Worm (Caenorhabditis elegans): ENCODE results near the gene T22D1.1.

Gene T22D1.1

ce11 chrIV:6937548-6937947 is 14.4 kb downstream of the T22D1.1 start, which contains the start of gene npr-12:
Gene npr-12 (minus strand): TSS chrIV:6937648.
- no peak for TF ChIP-seq ztf-29 (GFP tag; IDR thresholded peaks at IDR 0.05)
- no peak for TF ChIP-seq klf-2 (GFP tag; conservative IDR thresholded peaks at IDR 0.05)
- no peak for TF ChIP-seq flt-1 (GFP tag; IDR thresholded peaks at IDR 0.05)
- TF ChIP-seq tab-1 (GFP tag; IDR thresholded peaks at IDR 0.05) = no peak
- no peak for TF ChIP-seq ref-1 (GFP tag; conservative IDR thresholded peaks at IDR 0.05)
- no peak for TF ChIP-seq T22C8.4 (GFP tag; IDR thresholded peaks at IDR 0.05)
- no peak for TF ChIP-seq cog-1 (tag; optimal IDR thresholded peaks at IDR 0.05)

ce11 chrIV:6941101-6941500 is 17.9 kb downstream of the T22D1.1 start:
- no peak for TF ChIP-seq T22C8.4 (GFP tag; IDR thresholded peaks at IDR 0.05)
- no peak for TF ChIP-seq klf-2 (GFP tag; conservative IDR thresholded peaks at IDR 0.05)
- no peak for TF ChIP-seq ztf-29 (GFP tag; IDR thresholded peaks at IDR 0.05)
- no peak for TF ChIP-seq flt-1 (GFP tag; IDR thresholded peaks at IDR 0.05)
- no peak for TF ChIP-seq tab-1 (GFP tag; IDR thresholded peaks at IDR 0.05)
- no peak for TF ChIP-seq ztf-23 (GFP tag; IDR thresholded peaks at IDR 0.05)
- TF ChIP-seq cog-1 (tag; optimal IDR thresholded peaks at IDR 0.05) = no peak
- TF ChIP-seq ref-1 (GFP tag; conservative IDR thresholded peaks at IDR 0.05) = no peak
- no peak for TF ChIP-seq med-1 (GFP tag; optimal IDR thresholded peaks at IDR 0.05; ENCODE audit: insufficient read depth)

ce11 chrIV:6946832-6947231 is 23.7 kb downstream of the T22D1.1 start:
- TF ChIP-seq ref-1 (GFP tag; conservative IDR thresholded peaks at IDR 0.05) = no peak
- no peak for TF ChIP-seq med-1 (GFP tag; optimal IDR thresholded peaks at IDR 0.05; ENCODE audit: insufficient read depth)
- no peak for TF ChIP-seq ztf-23 (GFP tag; IDR thresholded peaks at IDR 0.05)
- TF ChIP-seq ztf-29 (GFP tag; IDR thresholded peaks at IDR 0.05) = no peak
- no peak for TF ChIP-seq cog-1 (tag; optimal IDR thresholded peaks at IDR 0.05)
- TF ChIP-seq klf-2 (GFP tag; conservative IDR thresholded peaks at IDR 0.05) = no peak
- TF ChIP-seq tab-1 (GFP tag; IDR thresholded peaks at IDR 0.05) = no peak
- no peak for TF ChIP-seq flt-1 (GFP tag; IDR thresholded peaks at IDR 0.05)
- TF ChIP-seq T22C8.4 (GFP tag; IDR thresholded peaks at IDR 0.05) = no peak

- TF ChIP-seq ztf-23 (GFP tag; IDR thresholded peaks at IDR 0.05) (no peak), tab-1 (GFP tag; IDR thresholded peaks at IDR 0.05) (no peak), ztf-29 (GFP tag; IDR thresholded peaks at IDR 0.05) (no peak), flt-1 (GFP tag; IDR thresholded peaks at IDR 0.05) (no peak), med-1 (GFP tag; optimal IDR thresholded peaks at IDR 0.05; ENCODE audit: insufficient read depth) (no peak), klf-2 (GFP tag; conservative IDR thresholded peaks at IDR 0.05) (no peak), cog-1 (tag; optimal IDR thresholded peaks at IDR 0.05) (no peak)
Measured at ce11 chrIV:6951259-6951658, 28.1 kb downstream of the T22D1.1 start.

DNA sequence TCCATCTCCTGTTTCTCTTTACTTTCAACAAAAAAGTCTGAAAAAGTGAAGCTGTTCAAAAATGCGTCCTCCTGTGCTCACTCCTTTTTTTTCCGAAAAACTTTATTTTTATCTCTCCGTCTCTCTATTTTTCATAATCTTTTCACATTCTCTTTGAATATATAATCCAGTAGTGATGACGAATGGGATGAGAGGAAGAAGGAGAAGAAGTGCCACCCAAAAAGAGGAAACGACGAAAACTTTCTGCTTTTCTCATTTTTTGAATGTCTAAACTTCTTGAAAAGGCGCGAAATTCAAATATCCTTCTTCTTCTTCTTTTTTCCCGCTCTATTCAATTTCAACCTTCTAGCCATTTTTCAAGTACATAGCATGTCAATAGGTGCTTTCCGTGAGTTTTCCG is 31.5 kb downstream of the T22D1.1 start:
- TF ChIP-seq tab-1 (GFP tag; IDR thresholded peaks at IDR 0.05) (no peak), ztf-23 (GFP tag; IDR thresholded peaks at IDR 0.05) (no peak), cog-1 (tag; optimal IDR thresholded peaks at IDR 0.05) (no peak), med-1 (GFP tag; optimal IDR thresholded peaks at IDR 0.05; ENCODE audit: insufficient read depth) (no peak), ref-1 (GFP tag; conservative IDR thresholded peaks at IDR 0.05) (no peak), klf-2 (GFP tag; conservative IDR thresholded peaks at IDR 0.05) (no peak), ztf-29 (GFP tag; IDR thresholded peaks at IDR 0.05) (no peak), flt-1 (GFP tag; IDR thresholded peaks at IDR 0.05) (no peak), T22C8.4 (GFP tag; IDR thresholded peaks at IDR 0.05) (no peak)

DNA sequence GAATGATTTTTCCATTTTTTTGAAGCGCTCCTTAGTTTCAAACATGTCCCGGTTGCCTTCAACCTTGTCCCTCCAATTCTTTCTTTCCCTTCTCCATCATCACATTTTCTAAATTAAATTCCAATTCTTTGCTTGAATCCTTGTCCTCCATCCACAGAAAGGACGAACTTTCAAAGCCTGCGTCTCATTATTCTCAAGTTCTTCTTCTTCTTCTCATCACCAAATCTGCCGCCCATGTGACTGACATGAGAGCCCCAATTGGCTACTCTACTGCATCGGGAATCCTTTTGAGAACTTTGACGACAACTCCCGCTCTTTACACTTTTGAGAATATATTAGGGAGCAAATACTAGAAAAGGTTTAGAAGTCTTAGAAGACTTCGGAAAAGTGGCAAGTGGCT is 33.5 kb downstream of the T22D1.1 start:
- TF ChIP-seq cog-1 (tag; optimal IDR thresholded peaks at IDR 0.05) (no peak), ztf-29 (GFP tag; IDR thresholded peaks at IDR 0.05) (no peak), T22C8.4 (GFP tag; IDR thresholded peaks at IDR 0.05) (no peak), tab-1 (GFP tag; IDR thresholded peaks at IDR 0.05) (no peak), klf-2 (GFP tag; conservative IDR thresholded peaks at IDR 0.05) (no peak), ztf-23 (GFP tag; IDR thresholded peaks at IDR 0.05) (no peak), flt-1 (GFP tag; IDR thresholded peaks at IDR 0.05) (no peak)

DNA sequence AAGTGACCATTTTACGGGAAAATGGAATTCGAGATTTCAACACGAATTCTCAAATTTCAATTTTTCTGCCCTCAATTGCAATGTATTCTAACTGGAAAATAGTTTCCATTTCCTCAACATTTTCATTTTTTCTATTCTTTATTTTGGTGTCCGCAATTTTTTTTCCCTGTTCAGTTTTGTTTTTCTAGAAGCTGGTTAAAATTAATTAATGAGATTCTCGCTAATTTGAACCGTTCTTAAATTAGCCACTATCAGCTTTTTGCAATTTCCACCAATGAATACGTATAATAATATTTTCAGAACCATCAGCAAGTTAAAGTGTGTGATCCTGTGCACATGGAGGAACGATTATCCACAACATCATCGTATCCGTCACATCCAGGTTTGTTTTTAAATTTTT is 34.2 kb downstream of the T22D1.1 start, which contains the start of gene jnk-1:
TSS of gene jnk-1 (plus strand) at position 301 of the 400 bp plus-strand sequence.
- TF ChIP-seq ztf-23 (GFP tag; IDR thresholded peaks at IDR 0.05) (no peak), med-1 (GFP tag; optimal IDR thresholded peaks at IDR 0.05; ENCODE audit: insufficient read depth) (no peak), tab-1 (GFP tag; IDR thresholded peaks at IDR 0.05) (no peak), ref-1 (GFP tag; conservative IDR thresholded peaks at IDR 0.05) (no peak), T22C8.4 (GFP tag; IDR thresholded peaks at IDR 0.05) (no peak), cog-1 (tag; optimal IDR thresholded peaks at IDR 0.05) (no peak), klf-2 (GFP tag; conservative IDR thresholded peaks at IDR 0.05) (no peak), flt-1 (GFP tag; IDR thresholded peaks at IDR 0.05) (no peak), ztf-29 (GFP tag; IDR thresholded peaks at IDR 0.05) (no peak)

DNA sequence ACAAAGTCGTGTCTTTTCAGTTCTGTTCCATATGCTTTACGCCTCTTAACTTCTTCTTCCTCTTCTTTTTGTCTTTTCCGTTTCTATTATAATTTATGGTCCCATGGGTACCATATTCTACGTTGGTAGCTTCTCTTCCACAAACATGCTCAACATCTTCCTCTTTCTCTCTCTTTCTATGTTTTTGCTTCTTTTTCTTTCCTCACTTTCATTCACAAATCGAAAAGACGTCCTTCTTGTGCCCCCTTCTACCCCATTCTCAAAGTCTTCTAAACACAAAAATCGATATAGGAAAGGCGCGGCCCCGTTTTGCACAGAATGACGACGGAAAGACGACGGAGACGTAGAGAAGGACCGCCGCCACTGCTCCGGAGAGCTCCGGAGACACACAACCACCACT is 35.5 kb downstream of the T22D1.1 start:
- TF ChIP-seq ztf-23 (GFP tag; IDR thresholded peaks at IDR 0.05) (no peak), cog-1 (tag; optimal IDR thresholded peaks at IDR 0.05) (no peak), T22C8.4 (GFP tag; IDR thresholded peaks at IDR 0.05) (no peak), ztf-29 (GFP tag; IDR thresholded peaks at IDR 0.05) (no peak), klf-2 (GFP tag; conservative IDR thresholded peaks at IDR 0.05) (no peak), tab-1 (GFP tag; IDR thresholded peaks at IDR 0.05) (no peak), flt-1 (GFP tag; IDR thresholded peaks at IDR 0.05) (no peak), ref-1 (GFP tag; conservative IDR thresholded peaks at IDR 0.05) (no peak), med-1 (GFP tag; optimal IDR thresholded peaks at IDR 0.05; ENCODE audit: insufficient read depth) (no peak)

DNA sequence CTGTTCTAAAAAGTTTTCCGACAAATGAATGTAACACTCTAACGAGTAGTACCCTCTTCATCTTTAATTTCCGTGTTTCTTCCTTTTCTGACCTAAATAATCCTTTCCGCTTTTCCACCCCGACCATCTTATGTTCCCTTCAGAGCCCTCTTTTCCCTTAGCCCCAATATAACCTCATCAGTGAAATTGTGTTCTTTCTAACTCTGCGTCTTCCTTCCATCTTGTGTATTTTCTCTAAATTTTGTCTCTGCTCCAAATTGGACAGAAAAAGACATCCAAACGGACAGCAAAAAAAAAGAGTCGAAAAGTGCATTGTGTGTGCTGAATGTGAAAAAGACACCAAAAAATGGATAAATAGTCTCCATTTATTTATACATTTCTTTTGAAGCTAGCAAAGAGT is 36.3 kb downstream of the T22D1.1 start:
- TF ChIP-seq T22C8.4 (GFP tag; IDR thresholded peaks at IDR 0.05) (no peak), klf-2 (GFP tag; conservative IDR thresholded peaks at IDR 0.05) (no peak), ref-1 (GFP tag; conservative IDR thresholded peaks at IDR 0.05) (no peak), flt-1 (GFP tag; IDR thresholded peaks at IDR 0.05) (no peak), tab-1 (GFP tag; IDR thresholded peaks at IDR 0.05) (no peak), ztf-23 (GFP tag; IDR thresholded peaks at IDR 0.05) (no peak), cog-1 (tag; optimal IDR thresholded peaks at IDR 0.05) (no peak), med-1 (GFP tag; optimal IDR thresholded peaks at IDR 0.05; ENCODE audit: insufficient read depth) (no peak), ztf-29 (GFP tag; IDR thresholded peaks at IDR 0.05) (no peak)

ce11 chrIV:6964508-6964907 is 41.3 kb downstream of the T22D1.1 start, which contains the start of gene B0478.3:
Gene B0478.3 (minus strand): TSS chrIV:6964608.
- no peak for TF ChIP-seq ztf-23 (GFP tag; IDR thresholded peaks at IDR 0.05)
- no peak for TF ChIP-seq cog-1 (tag; optimal IDR thresholded peaks at IDR 0.05)
- TF ChIP-seq ztf-29 (GFP tag; IDR thresholded peaks at IDR 0.05) = no peak
- no peak for TF ChIP-seq med-1 (GFP tag; optimal IDR thresholded peaks at IDR 0.05; ENCODE audit: insufficient read depth)

Data from whole organism, midembryonic.